Worm (Caenorhabditis elegans) whole organism, young adult: ENCODE results near the gene pqn-63.

Source experiments
- K11D2.4 ChIP-seq: fragments of 200-800 bp; sonication (Bioruptor generic); IDR thresholded peaks from 2 replicates; pipeline ENCODE4 v1.3.6; 2022; ENCODE audit warnings: missing genetic modification reagents, missing genetic modification characterization, missing compliant biosample characterization
- aptf-3 ChIP-seq: fragments of 200-800 bp; sonication (Bioruptor generic); IDR thresholded peaks from 2 replicates; pipeline ENCODE4 v1.3.6; 2022; ENCODE audit warnings: missing genetic modification characterization, missing compliant biosample characterization
- attf-5 ChIP-seq: fragments of 200-800 bp; sonication (Bioruptor generic); optimal IDR thresholded peaks from 2 replicates; lab custom pipeline; 2018; ENCODE audit warnings: mild to moderate bottlenecking, missing genetic modification characterization, missing compliant biosample characterization
- ceh-40 ChIP-seq: fragments of 200-800 bp; sonication (Bioruptor generic); IDR thresholded peaks from 2 replicates; pipeline ENCODE4 v1.3.6; 2022; ENCODE audit warnings: missing genetic modification characterization, missing compliant biosample characterization
- ekl-4 ChIP-seq: fragments of 200-800 bp; sonication (Bioruptor generic); IDR thresholded peaks from 2 replicates; pipeline ENCODE4 v1.3.6; 2022; ENCODE audit warnings: missing genetic modification reagents, missing genetic modification characterization, missing compliant biosample characterization
- hlh-12 ChIP-seq: sonication (generic microtip); optimal IDR thresholded peaks from 2 replicates; lab custom pipeline; 2016; ENCODE audit warnings: missing genetic modification characterization, missing compliant biosample characterization
- lag-1 ChIP-seq: fragments of 200-800 bp; sonication (Bioruptor generic); IDR thresholded peaks from 2 replicates; pipeline ENCODE4 v1.3.6; 2022; ENCODE audit warnings: missing genetic modification reagents, missing genetic modification characterization, missing compliant biosample characterization
- sea-2 ChIP-seq: fragments of 200-800 bp; sonication (Bioruptor generic); IDR thresholded peaks from 2 replicates; pipeline ENCODE4 v1.3.6; 2022; ENCODE audit warnings: missing genetic modification characterization, missing compliant biosample characterization
- snpc-4 ChIP-seq, 5 experiments: fragments of 150-350 bp in 1 of 5; sonication (generic microtip) in 4 of 5; optimal IDR thresholded peaks; 2 replicates each; lab custom pipeline; 2014 to 2018; ENCODE audit warnings: missing genetic modification characterization in 5 of 5, missing biosample characterization in 3 of 5, antibody characterized with exemption in 2 of 5, mild to moderate bottlenecking in 2 of 5, missing compliant biosample characterization in 2 of 5, missing genotype in 2 of 5, moderate library complexity in 2 of 5, missing genetic modification reagents in 1 of 5
- somi-1 ChIP-seq: fragments of 200-800 bp; sonication (Bioruptor generic); optimal IDR thresholded peaks from 2 replicates; lab custom pipeline; 2018; ENCODE audit warnings: mild to moderate bottlenecking, missing genetic modification characterization, missing compliant biosample characterization

ce11 chrV:9630944-9631343 lies 15.1 kb downstream of the pqn-63 start, which contains the start of gene T06E4.5:
- TF ChIP-seq sea-2 (GFP tag; lab: Robert Waterston, UW), result no peak
- no peak for TF ChIP-seq K11D2.4 (GFP tag; lab: Robert Waterston, UW)
- no peak for TF ChIP-seq ekl-4 (GFP tag; lab: Robert Waterston, UW)
- no peak for TF ChIP-seq aptf-3 (GFP tag; lab: Robert Waterston, UW)
- no peak for TF ChIP-seq lag-1 (GFP tag; lab: Robert Waterston, UW)
- no peak for TF ChIP-seq ceh-40 (GFP tag; lab: Robert Waterston, UW)
- no peak for TF ChIP-seq snpc-4 (GFP tag; optimal IDR thresholded peaks at IDR 0.05; lab: Kevin White, UChicago)
- no peak for TF ChIP-seq snpc-4 (tag; optimal IDR thresholded peaks at IDR 0.05; lab: Kevin White, UChicago)
- no peak for TF ChIP-seq attf-5 (GFP tag; lab: Kevin White, UChicago)
- no peak for TF ChIP-seq somi-1 (GFP tag; lab: Kevin White, UChicago)
- no peak for TF ChIP-seq hlh-12 (tag; lab: Kevin White, UChicago)
